Worm (Caenorhabditis elegans) whole organism, L2 larva: Measurements from ENCODE around the gene col-127.

Experiments
- F13H6.1 ChIP-seq: sonication (generic microtip); optimal IDR thresholded peaks from 2 replicates; lab custom pipeline; 2016; ENCODE audit warnings: missing genetic modification characterization, missing compliant biosample characterization
- aly-2 ChIP-seq: fragments of 150-350 bp; optimal IDR thresholded peaks from 2 replicates; lab custom pipeline; 2014; ENCODE audit warnings: missing biosample characterization, missing genetic modification characterization
- dmd-4 ChIP-seq: sonication (generic microtip); optimal IDR thresholded peaks from 2 replicates; lab custom pipeline; 2017; ENCODE audit warnings: missing biosample characterization, missing genetic modification characterization
- nhr-10 ChIP-seq: sonication (generic microtip); optimal IDR thresholded peaks from 2 replicates; lab custom pipeline; 2017; ENCODE audit warnings: missing biosample characterization, missing genetic modification characterization
- skn-1 ChIP-seq: sonication (generic microtip); optimal IDR thresholded peaks from 2 replicates; lab custom pipeline; 2017; ENCODE audit warnings: missing biosample characterization, missing genetic modification characterization
- snpc-4 ChIP-seq: fragments of 150-350 bp; optimal IDR thresholded peaks from 2 replicates; lab custom pipeline; 2014; ENCODE audit warnings: missing biosample characterization, missing genetic modification characterization

ce11 chrIV:11260544-11261227 lies 5.3 kb downstream of the col-127 start, which contains the start of gene C05C12.5:
- TF ChIP-seq F13H6.1 (no peak), nhr-10 (no peak), skn-1 (tag; lab: Kevin White, UChicago) (no peak), dmd-4 (tag; lab: Kevin White, UChicago) (no peak), snpc-4 (no peak), aly-2 (no peak)
